Fruit fly (Drosophila melanogaster): ENCODE results near the gene CG9967.

Gene CG9967

dm6 chr2L:2365077-2365651 is 8.0 kb upstream of the CG9967 start, which contains the start of the genes Rab5 and Axud1:
Rab5 (minus strand) TSS chr2L:2365273.
Axud1 (plus strand) TSS chr2L:2365345.
- TF ChIP-seq CG12104 (GFP tag; optimal IDR thresholded peaks at IDR 0.05) (no peak), lab (GFP tag; optimal IDR thresholded peaks at IDR 0.05) (peak; percentile 19), Sry-β (GFP tag; optimal IDR thresholded peaks at IDR 0.05) (no peak), D (optimal IDR thresholded peaks at IDR 0.05) (no peak), D (GFP tag; optimal IDR thresholded peaks at IDR 0.05) (no peak), D19B (GFP tag; optimal IDR thresholded peaks at IDR 0.05) (no peak), insv (GFP tag; optimal IDR thresholded peaks at IDR 0.05) (no peak), CG42726 (GFP tag; IDR thresholded peaks at IDR 0.05; ENCODE audit: partially characterized antibody) (0 out of 2 replicates have a peak, but pooled peaks have one; percentile 45), CG13894 (tag; optimal IDR thresholded peaks at IDR 0.05) (no peak), phol (tag; optimal IDR thresholded peaks at IDR 0.05) (peak; percentile 59), wor (GFP tag; IDR thresholded peaks at IDR 0.05) (no peak), CG17912 (GFP tag; optimal IDR thresholded peaks at IDR 0.05) (no peak), CG8944 (GFP tag; optimal IDR thresholded peaks at IDR 0.05) (no peak), run (tag; optimal IDR thresholded peaks at IDR 0.05) (no peak), br (optimal IDR thresholded peaks at IDR 0.05) (no peak), E2f2 (GFP tag; IDR thresholded peaks at IDR 0.05) (peak; percentile 22; the same call in 1 of the 2 replicates), Ptx1 (GFP tag; IDR thresholded peaks at IDR 0.05) (0 out of 2 replicates have a peak, but pooled peaks have one; percentile 12), CG18011 (GFP tag; optimal IDR thresholded peaks at IDR 0.05) (no peak), Chrac-16 (GFP tag; optimal IDR thresholded peaks at IDR 0.05) (no peak), corto (GFP tag; optimal IDR thresholded peaks at IDR 0.05) (no peak), otp (GFP tag; IDR thresholded peaks at IDR 0.05) (no peak), CG6765 (GFP tag; optimal IDR thresholded peaks at IDR 0.05) (no peak), CG17359 (tag; optimal IDR thresholded peaks at IDR 0.05) (no peak), Fer3 (tag; optimal IDR thresholded peaks at IDR 0.05) (no peak), Side (GFP tag; optimal IDR thresholded peaks at IDR 0.05) (peak; percentile 25), Adf1 (GFP tag; IDR thresholded peaks at IDR 0.05) (no peak), Eip74EF (GFP tag; optimal IDR thresholded peaks at IDR 0.05) (peak in 1 of 2 experiments; percentile 12), tup (GFP tag; optimal IDR thresholded peaks at IDR 0.05) (no peak), vvl (GFP tag; IDR thresholded peaks at IDR 0.05) (peak; percentile 57), oc (tag; optimal IDR thresholded peaks at IDR 0.05) (no peak), dmrt11E (tag; optimal IDR thresholded peaks at IDR 0.05) (no peak), HLH3B (GFP tag; IDR thresholded peaks at IDR 0.05) (no peak), HLH54F (GFP tag; optimal IDR thresholded peaks at IDR 0.05) (no peak), Optix (GFP tag; IDR thresholded peaks at IDR 0.05) (no peak), abd-A (tag; optimal IDR thresholded peaks at IDR 0.05) (no peak), CG8924 (tag; optimal IDR thresholded peaks at IDR 0.05) (peak; percentile 27), sens (GFP tag) (peak; percentile 72), slou (GFP tag; optimal IDR thresholded peaks at IDR 0.05) (no peak), Ets65A (GFP tag) (peak; percentile 77), sc (optimal IDR thresholded peaks at IDR 0.05) (no peak), sc (GFP tag; optimal IDR thresholded peaks at IDR 0.05) (no peak), hbn (GFP tag; IDR thresholded peaks at IDR 0.05; ENCODE audit: partially characterized antibody) (no peak), hkb (optimal IDR thresholded peaks at IDR 0.05) (no peak), hkb (GFP tag; IDR thresholded peaks at IDR 0.05) (no peak; the same call in 1 of the 2 replicates), Bdp1 (GFP tag; optimal IDR thresholded peaks at IDR 0.05) (no peak), CG11504 (tag; optimal IDR thresholded peaks at IDR 0.05) (peak; percentile 46), mld (GFP tag; IDR thresholded peaks at IDR 0.05; ENCODE audit: partially characterized antibody) (no peak), CG15601 (tag; optimal IDR thresholded peaks at IDR 0.05) (peak; percentile 41), CG13775 (GFP tag; optimal IDR thresholded peaks at IDR 0.05) (no peak), unpg (GFP tag; optimal IDR thresholded peaks at IDR 0.05) (peak; percentile 2), stc (GFP tag; IDR thresholded peaks at IDR 0.05) (peak; percentile 11; the same call in 1 of the 2 replicates)
